Worm (Caenorhabditis elegans) whole organism, L3 larva: ENCODE results near the gene ZC190.8.
"Not testable (repeated sequence)": the region's sequence is repeated elsewhere in the genome, so short reads cannot be mapped to it uniquely, and the experiment has no call there.

Source experiments
- ceh-16 ChIP-seq: sonication (generic microtip); optimal IDR thresholded peaks from 2 replicates; lab custom pipeline; 2017; ENCODE audit warnings: missing biosample characterization, missing genetic modification characterization
- ceh-28 ChIP-seq: fragments of 150-350 bp; optimal IDR thresholded peaks from 2 replicates; lab custom pipeline; 2014; ENCODE audit warnings: missing biosample characterization, missing genetic modification reagents, missing genetic modification characterization
- ceh-82 ChIP-seq: fragments of 150-350 bp; optimal IDR thresholded peaks from 2 replicates; lab custom pipeline; 2014; ENCODE audit warnings: missing biosample characterization, missing genetic modification characterization
- ceh-9 ChIP-seq: sonication (generic microtip); optimal IDR thresholded peaks from 2 replicates; lab custom pipeline; 2018; ENCODE audit warnings: missing biosample characterization, missing genetic modification characterization
- egl-27 ChIP-seq: sonication (generic microtip); optimal IDR thresholded peaks from 4 replicates; lab custom pipeline; 2017; ENCODE audit warnings: missing biosample characterization, missing genetic modification reagents, missing genetic modification characterization
- egl-5 ChIP-seq: fragments of 150-350 bp; optimal IDR thresholded peaks from 2 replicates; lab custom pipeline; 2017; ENCODE audit warnings: missing biosample characterization, missing genetic modification reagents, missing genetic modification characterization, inconsistent platforms
- elt-2 ChIP-seq: sonication (generic microtip); optimal IDR thresholded peaks from 2 replicates; lab custom pipeline; 2016; ENCODE audit warnings: missing genetic modification reagents, mild to moderate bottlenecking, missing genetic modification characterization, missing compliant biosample characterization
- elt-3 ChIP-seq, 3 experiments: fragments of 150-350 bp in 1 of 3; sonication (generic microtip) in 2 of 3; optimal IDR thresholded peaks; 2 replicates in 2 of 3; 4 replicates in 1 of 3; lab custom pipeline; 2014 to 2017; ENCODE audit warnings: missing biosample characterization in 3 of 3, missing genetic modification characterization in 3 of 3
- eor-1 ChIP-seq, 2 experiments: fragments of 150-350 bp; optimal IDR thresholded peaks; 2 replicates each; lab custom pipeline; 2014 to 2018; ENCODE audit warnings: missing biosample characterization in 2 of 2, missing genetic modification characterization in 2 of 2
- fkh-2 ChIP-seq: fragments of 150-350 bp; optimal IDR thresholded peaks from 2 replicates; lab custom pipeline; 2014; ENCODE audit warnings: missing biosample characterization, missing genetic modification reagents, missing genetic modification characterization
- fos-1 ChIP-seq: fragments of 150-350 bp; optimal IDR thresholded peaks from 2 replicates; lab custom pipeline; 2014; ENCODE audit warnings: missing biosample characterization, missing genetic modification characterization
- hmg-11 ChIP-seq: sonication (generic microtip); optimal IDR thresholded peaks from 2 replicates; lab custom pipeline; 2016; ENCODE audit warnings: missing genetic modification characterization, missing compliant biosample characterization
- jun-1 ChIP-seq: fragments of 150-350 bp; optimal IDR thresholded peaks from 2 replicates; lab custom pipeline; 2014; ENCODE audit warnings: missing biosample characterization, missing genetic modification reagents, missing genetic modification characterization
- lin-15B ChIP-seq: fragments of 150-350 bp; optimal IDR thresholded peaks from 2 replicates; lab custom pipeline; 2014; ENCODE audit warnings: missing biosample characterization, missing genetic modification characterization
- lsy-12 ChIP-seq: sonication (generic microtip); optimal IDR thresholded peaks from 2 replicates; lab custom pipeline; 2016; ENCODE audit warnings: mild to moderate bottlenecking, missing genetic modification characterization, missing compliant biosample characterization
- mdl-1 ChIP-seq: fragments of 150-350 bp; optimal IDR thresholded peaks from 2 replicates; lab custom pipeline; 2014; ENCODE audit warnings: missing biosample characterization, missing genetic modification characterization
- mml-1 ChIP-seq: fragments of 150-350 bp; sonication (generic microtip); optimal IDR thresholded peaks from 3 replicates; lab custom pipeline; 2014; ENCODE audit warnings: missing biosample characterization, missing genetic modification characterization
- nhr-11 ChIP-seq: fragments of 150-350 bp; optimal IDR thresholded peaks from 2 replicates; lab custom pipeline; 2014; ENCODE audit warnings: missing biosample characterization, missing genetic modification characterization
- nhr-23 ChIP-seq: fragments of 150-350 bp; optimal IDR thresholded peaks from 2 replicates; lab custom pipeline; 2014; ENCODE audit warnings: missing biosample characterization, missing genetic modification reagents, missing genetic modification characterization
- nhr-237 ChIP-seq: fragments of 150-350 bp; optimal IDR thresholded peaks from 2 replicates; lab custom pipeline; 2014; ENCODE audit warnings: missing biosample characterization, missing genetic modification characterization
- nhr-25 ChIP-seq: sonication (generic microtip); optimal IDR thresholded peaks from 2 replicates; lab custom pipeline; 2017; ENCODE audit warnings: missing biosample characterization, missing genetic modification characterization
- nhr-28 ChIP-seq: fragments of 150-350 bp; optimal IDR thresholded peaks from 2 replicates; lab custom pipeline; 2014; ENCODE audit warnings: missing biosample characterization, missing genetic modification characterization
- nhr-43 ChIP-seq: sonication (generic microtip); optimal IDR thresholded peaks from 2 replicates; lab custom pipeline; 2016; ENCODE audit warnings: mild to moderate bottlenecking, missing genetic modification characterization, missing compliant biosample characterization; ENCODE audit not compliant: poor library complexity, severe bottlenecking
- nhr-67 ChIP-seq: fragments of 150-350 bp; optimal IDR thresholded peaks from 2 replicates; lab custom pipeline; 2014; ENCODE audit warnings: missing biosample characterization, missing genetic modification characterization
- nhr-76 ChIP-seq: fragments of 150-350 bp; sonication (generic microtip); optimal IDR thresholded peaks from 5 replicates; lab custom pipeline; 2014; ENCODE audit warnings: missing biosample characterization, missing genetic modification characterization
- nhr-77 ChIP-seq: fragments of 150-350 bp; optimal IDR thresholded peaks from 2 replicates; lab custom pipeline; 2014; ENCODE audit warnings: missing biosample characterization, missing genetic modification characterization
- pha-4 ChIP-seq: fragments of 150-350 bp; optimal IDR thresholded peaks from 2 replicates; lab custom pipeline; 2014; ENCODE audit warnings: missing biosample characterization, missing genetic modification reagents, missing genetic modification characterization
- pqm-1 ChIP-seq: fragments of 150-350 bp; optimal IDR thresholded peaks from 2 replicates; lab custom pipeline; 2017; ENCODE audit warnings: missing biosample characterization, missing genetic modification characterization, inconsistent platforms
- sea-2 ChIP-seq: fragments of 150-350 bp; sonication (generic microtip); optimal IDR thresholded peaks from 4 replicates; lab custom pipeline; 2014; ENCODE audit warnings: missing biosample characterization, missing genetic modification reagents, missing genetic modification characterization
- skn-1 ChIP-seq: fragments of 150-350 bp; optimal IDR thresholded peaks from 2 replicates; lab custom pipeline; 2014; ENCODE audit warnings: missing biosample characterization, missing genetic modification characterization
- snpc-4 ChIP-seq: fragments of 150-350 bp; optimal IDR thresholded peaks from 2 replicates; lab custom pipeline; 2014; ENCODE audit warnings: missing biosample characterization, missing genetic modification characterization
- unc-39 ChIP-seq: sonication (generic microtip); optimal IDR thresholded peaks from 4 replicates; lab custom pipeline; 2017; ENCODE audit warnings: missing biosample characterization, missing genetic modification characterization
- unc-62 ChIP-seq: fragments of 150-350 bp; sonication (generic microtip); optimal IDR thresholded peaks from 4 replicates; lab custom pipeline; 2014; ENCODE audit warnings: missing biosample characterization, missing genetic modification reagents, missing genetic modification characterization
- ztf-4 ChIP-seq: fragments of 150-350 bp; optimal IDR thresholded peaks from 2 replicates; lab custom pipeline; 2014; ENCODE audit warnings: missing biosample characterization, missing genetic modification characterization

ZC190.8 gene

ce11 chrV:8696218-8696617 is 8.6 kb upstream of the ZC190.8 start, which contains the start of gene ZC190.10:
ZC190.10 (minus strand) TSS chrV:8696318.
- TF ChIP-seq jun-1 (tag; lab: Kevin White, UChicago); elt-3 (tag; optimal IDR thresholded peaks at IDR 0.05; lab: Kevin White, UChicago); nhr-237 (tag; lab: Kevin White, UChicago): not testable (repeated sequence)

ce11 chrV:8686764-8687163 is 843 bp downstream of the ZC190.8 start, which contains the start of gene ZC190.7:
ZC190.7 (minus strand) TSS chrV:8686864.
- TF ChIP-seq nhr-28 = no peak
- TF ChIP-seq jun-1 (tag; lab: Kevin White, UChicago) = no peak
- TF ChIP-seq hmg-11 = no peak
- TF ChIP-seq nhr-23 (tag; lab: Kevin White, UChicago) = no peak
- TF ChIP-seq fkh-2 = no peak
- no peak for TF ChIP-seq nhr-25 (tag; lab: Kevin White, UChicago)
- TF ChIP-seq egl-27 (tag; lab: Kevin White, UChicago) = no peak
- no peak for TF ChIP-seq pha-4 (tag; lab: Kevin White, UChicago)
- TF ChIP-seq nhr-77 = no peak
- TF ChIP-seq ztf-4 = no peak
- no peak for TF ChIP-seq mml-1

- TF ChIP-seq skn-1 = no peak
- TF ChIP-seq nhr-76 = no peak
- TF ChIP-seq elt-2 = no peak
Observed at ce11 chrV:8683787-8684186, 3.8 kb downstream of the ZC190.8 start.

DNA sequence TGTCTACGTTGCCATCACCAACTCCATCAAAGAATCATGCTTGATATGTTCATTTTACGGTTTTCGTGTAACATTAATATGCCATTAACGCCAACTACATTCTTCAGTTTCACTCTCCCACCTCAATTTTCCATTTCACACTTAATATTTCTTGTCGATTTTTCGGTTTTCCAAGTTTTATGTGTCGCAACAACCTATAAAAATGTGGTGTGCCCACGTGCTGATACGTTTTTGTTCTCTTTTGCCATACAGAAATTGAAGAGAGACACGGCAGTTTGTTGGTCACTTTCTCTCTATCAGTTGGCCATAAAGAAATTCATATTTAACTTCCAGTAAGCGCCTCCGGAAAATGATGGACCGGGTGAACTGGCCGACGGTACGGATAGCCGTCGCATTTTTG is 4.9 kb downstream of the ZC190.8 start, which contains the start of gene cln-3.3:
Gene cln-3.3, plus strand, starts transcription at position 334 of the 400 bp plus-strand sequence.
- TF ChIP-seq hmg-11 (no peak), elt-2 (peak; percentile 70), nhr-11 (tag; lab: Kevin White, UChicago) (no peak), ceh-28 (tag; lab: Kevin White, UChicago) (no peak), nhr-23 (tag; lab: Kevin White, UChicago) (no peak), nhr-77 (no peak), pqm-1 (tag; lab: Kevin White, UChicago) (peak; percentile 45), ceh-16 (no peak), nhr-25 (tag; lab: Kevin White, UChicago) (no peak)

DNA sequence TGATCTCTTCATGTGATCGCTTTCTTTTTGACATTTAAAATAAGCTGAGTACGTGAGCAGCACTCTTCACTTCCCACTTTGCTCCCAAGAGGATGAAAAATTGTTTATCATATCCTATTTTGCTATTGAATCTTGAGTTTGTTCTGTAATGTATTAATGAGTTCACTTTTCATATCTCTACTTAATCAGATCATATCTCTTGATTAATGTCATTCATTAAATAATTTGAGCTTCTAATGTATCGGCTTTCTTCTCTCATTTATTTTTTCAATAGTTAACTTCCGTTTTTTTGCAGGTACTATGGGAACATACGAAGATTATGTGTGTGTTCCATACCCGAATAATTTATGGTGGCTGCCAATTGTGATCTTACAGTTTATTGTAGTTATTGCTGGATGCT is 6.6 kb downstream of the ZC190.8 start, which contains the start of gene ZC190.2:
Gene ZC190.2, plus strand, starts transcription at position 301 of the 400 bp plus-strand sequence.
- TF ChIP-seq snpc-4 (tag; lab: Kevin White, UChicago) = no peak
- no peak for TF ChIP-seq ceh-82 (tag; lab: Kevin White, UChicago)
- TF ChIP-seq eor-1 (tag; optimal IDR thresholded peaks at IDR 0.05; lab: Kevin White, UChicago) = no peak
- TF ChIP-seq sea-2 (GFP tag; lab: Kevin White, UChicago) = no peak
- no peak for TF ChIP-seq ceh-28 (tag; lab: Kevin White, UChicago)
- TF ChIP-seq nhr-43 (tag; lab: Kevin White, UChicago) = no peak
- TF ChIP-seq egl-5 (tag; lab: Kevin White, UChicago) = no peak
- no peak for TF ChIP-seq elt-2
- TF ChIP-seq lin-15B (tag; lab: Kevin White, UChicago) = no peak
- no peak for TF ChIP-seq egl-27 (tag; lab: Kevin White, UChicago)
- no peak for TF ChIP-seq nhr-237 (tag; lab: Kevin White, UChicago)
- TF ChIP-seq fkh-2 = no peak
- TF ChIP-seq nhr-77 = no peak
- TF ChIP-seq fos-1 (tag; lab: Kevin White, UChicago) = no peak
- TF ChIP-seq mdl-1 = no peak
- TF ChIP-seq ceh-9 (tag; lab: Kevin White, UChicago) = no peak
- TF ChIP-seq nhr-67 (tag; lab: Kevin White, UChicago) = no peak
- TF ChIP-seq nhr-25 (tag; lab: Kevin White, UChicago) = no peak

DNA sequence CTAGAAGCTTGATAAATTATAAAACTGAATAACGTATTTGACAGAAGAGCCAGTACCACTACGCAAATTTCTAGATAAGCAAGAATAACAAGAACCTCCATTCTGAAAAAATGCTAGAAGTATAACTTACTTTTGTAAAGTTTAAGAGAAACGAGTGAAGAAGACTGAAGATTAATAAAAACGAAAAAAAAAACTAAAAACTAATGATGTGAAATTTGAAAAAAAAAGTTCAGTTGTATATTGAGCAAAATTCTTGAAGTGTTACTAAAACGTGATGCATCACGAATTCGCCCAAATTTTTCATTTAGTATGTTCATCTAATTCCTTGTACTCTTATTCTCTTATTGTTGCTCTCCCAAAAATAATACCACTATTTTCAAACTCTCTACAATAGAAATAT is 10.4 kb downstream of the ZC190.8 start, which contains the start of gene ZC190.6:
Gene ZC190.6, minus strand, starts transcription at position 101 of the 400 bp plus-strand sequence.
- TF ChIP-seq unc-39 = no peak
- no peak for TF ChIP-seq fos-1 (tag; lab: Kevin White, UChicago)
- no peak for TF ChIP-seq lsy-12 (tag; lab: Kevin White, UChicago)
- TF ChIP-seq mml-1 = no peak
- TF ChIP-seq pqm-1 (tag; lab: Kevin White, UChicago) = no peak
- TF ChIP-seq unc-62 = no peak
